Worm (Caenorhabditis elegans) whole organism, midembryonic: ENCODE measurements around the gene egl-19.
"Not testable (repeated sequence)": the region's sequence is repeated elsewhere in the genome, so short reads cannot be mapped to it uniquely, and the experiment has no call there.

ENCODE experiments used
- T22C8.4 ChIP-seq: fragments of 200-800 bp; sonication (Bioruptor generic); IDR thresholded peaks from 2 replicates; pipeline ENCODE4 v1.3.6; 2022; ENCODE audit warnings: missing genetic modification characterization, missing compliant biosample characterization
- cog-1 ChIP-seq: sonication (generic microtip); optimal IDR thresholded peaks from 2 replicates; lab custom pipeline; 2016; ENCODE audit warnings: missing genetic modification characterization, missing compliant biosample characterization
- flt-1 ChIP-seq: fragments of 200-800 bp; sonication (Bioruptor generic); IDR thresholded peaks from 2 replicates; pipeline ENCODE4 v1.3.6; 2022; ENCODE audit warnings: missing genetic modification characterization, missing compliant biosample characterization
- klf-2 ChIP-seq: fragments of 200-800 bp; sonication (Bioruptor generic); conservative IDR thresholded peaks from 2 replicates; pipeline ENCODE4 v1.3.6; 2022; ENCODE audit warnings: missing genetic modification reagents, missing genetic modification characterization, missing compliant biosample characterization
- med-1 ChIP-seq: sonication (generic microtip); optimal IDR thresholded peaks from 2 replicates; lab custom pipeline; 2017; ENCODE audit warnings: missing genetic modification characterization, mild to moderate bottlenecking, missing compliant biosample characterization, antibody characterized with exemption, missing genetic modification reagents; ENCODE audit not compliant: insufficient read depth
- ref-1 ChIP-seq: fragments of 200-800 bp; sonication (Bioruptor generic); conservative IDR thresholded peaks from 2 replicates; pipeline ENCODE4 v1.3.6; 2022; ENCODE audit warnings: missing genetic modification reagents, missing genetic modification characterization, missing compliant biosample characterization
- tab-1 ChIP-seq: fragments of 200-800 bp; sonication (Bioruptor generic); IDR thresholded peaks from 2 replicates; pipeline ENCODE4 v1.3.6; 2022; ENCODE audit warnings: missing genetic modification characterization, missing compliant biosample characterization
- ztf-23 ChIP-seq: fragments of 200-800 bp; sonication (Bioruptor generic); IDR thresholded peaks from 2 replicates; pipeline ENCODE4 v1.3.6; 2022; ENCODE audit warnings: missing genetic modification reagents, missing genetic modification characterization, missing compliant biosample characterization
- ztf-29 ChIP-seq: fragments of 200-800 bp; sonication (Bioruptor generic); IDR thresholded peaks from 2 replicates; pipeline ENCODE4 v1.3.6; 2022; ENCODE audit warnings: missing genetic modification reagents, missing genetic modification characterization, missing compliant biosample characterization

The egl-19 gene

DNA sequence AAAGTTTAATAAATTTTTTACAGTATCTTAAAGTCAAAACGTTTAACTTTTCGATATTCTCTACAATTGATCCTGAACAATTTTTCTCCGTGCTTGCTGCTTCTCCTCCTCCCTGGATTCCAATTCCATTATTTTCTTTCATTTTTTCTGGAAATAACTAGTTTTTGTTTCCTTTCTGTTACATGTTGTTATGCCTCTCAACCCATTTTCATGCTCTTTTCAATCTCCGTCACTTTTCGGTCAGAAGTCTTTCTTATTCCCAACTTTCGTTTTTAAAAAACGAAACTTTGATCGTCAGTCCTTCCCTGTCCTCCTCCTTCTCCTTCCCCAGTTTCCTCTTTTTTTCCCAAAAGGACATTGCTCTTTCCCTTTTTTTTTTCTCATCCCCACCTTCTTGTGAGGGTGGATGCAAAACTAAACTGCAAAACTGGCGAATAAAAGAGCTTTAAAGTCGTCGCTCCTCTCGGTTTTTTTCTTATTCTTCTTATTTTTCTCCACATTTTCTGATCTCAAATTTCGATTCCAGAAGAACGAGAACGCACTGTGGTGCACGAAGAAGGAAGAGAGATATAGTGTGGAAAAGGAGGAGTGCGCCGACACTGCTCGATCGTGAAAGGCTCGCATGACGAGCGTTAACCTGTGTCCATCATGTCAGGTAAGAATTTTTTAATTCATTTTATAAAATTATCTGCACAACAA is at the start of gene egl-19, which contains the start of gene C48A7.16:
Gene egl-19 (plus strand): TSS at position 649 of the 699 bp plus-strand sequence.
Gene C48A7.16 (plus strand): TSS at position 544 of the 699 bp plus-strand sequence.
- no peak for TF ChIP-seq tab-1 (GFP tag; lab: Robert Waterston, UW)
- no peak for TF ChIP-seq flt-1 (GFP tag; lab: Robert Waterston, UW)
- TF ChIP-seq ztf-23 = no peak
- TF ChIP-seq T22C8.4 = no peak
- TF ChIP-seq cog-1 = no peak

DNA sequence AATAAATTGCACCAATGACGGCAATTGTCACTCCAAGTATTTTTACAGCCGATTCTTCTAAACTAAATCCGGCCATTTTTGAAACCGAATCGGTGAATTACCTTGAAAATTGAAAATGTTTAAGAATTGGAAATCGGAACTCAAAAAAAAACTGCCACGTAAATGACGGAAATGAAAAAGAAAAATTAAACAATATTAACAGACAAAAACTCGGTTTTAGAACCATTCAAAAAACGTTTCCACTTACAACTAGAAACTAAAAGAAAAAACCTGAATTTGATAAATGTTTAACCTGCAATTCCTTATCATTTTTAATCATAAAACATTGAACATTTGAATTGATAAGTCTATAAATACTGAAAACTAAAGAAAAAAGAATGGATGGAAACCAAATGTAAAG is 40.4 kb upstream of the egl-19 start, which contains the start of gene Y40C5A.4:
Gene Y40C5A.4 (minus strand): TSS at position 101 of the 400 bp plus-strand sequence.
- not testable (repeated sequence) for TF ChIP-seq ztf-29 (GFP tag; lab: Robert Waterston, UW); cog-1; med-1 (GFP tag; lab: Kevin White, UChicago)

DNA sequence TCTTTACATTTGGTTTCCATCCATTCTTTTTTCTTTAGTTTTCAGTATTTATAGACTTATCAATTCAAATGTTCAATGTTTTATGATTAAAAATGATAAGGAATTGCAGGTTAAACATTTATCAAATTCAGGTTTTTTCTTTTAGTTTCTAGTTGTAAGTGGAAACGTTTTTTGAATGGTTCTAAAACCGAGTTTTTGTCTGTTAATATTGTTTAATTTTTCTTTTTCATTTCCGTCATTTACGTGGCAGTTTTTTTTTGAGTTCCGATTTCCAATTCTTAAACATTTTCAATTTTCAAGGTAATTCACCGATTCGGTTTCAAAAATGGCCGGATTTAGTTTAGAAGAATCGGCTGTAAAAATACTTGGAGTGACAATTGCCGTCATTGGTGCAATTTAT is 30.5 kb upstream of the egl-19 start, which contains the start of gene T12B3.3:
Gene T12B3.3 (plus strand): TSS at position 301 of the 400 bp plus-strand sequence.
- TF ChIP-seq tab-1 (GFP tag; lab: Robert Waterston, UW); T22C8.4; klf-2: not testable (repeated sequence)

DNA sequence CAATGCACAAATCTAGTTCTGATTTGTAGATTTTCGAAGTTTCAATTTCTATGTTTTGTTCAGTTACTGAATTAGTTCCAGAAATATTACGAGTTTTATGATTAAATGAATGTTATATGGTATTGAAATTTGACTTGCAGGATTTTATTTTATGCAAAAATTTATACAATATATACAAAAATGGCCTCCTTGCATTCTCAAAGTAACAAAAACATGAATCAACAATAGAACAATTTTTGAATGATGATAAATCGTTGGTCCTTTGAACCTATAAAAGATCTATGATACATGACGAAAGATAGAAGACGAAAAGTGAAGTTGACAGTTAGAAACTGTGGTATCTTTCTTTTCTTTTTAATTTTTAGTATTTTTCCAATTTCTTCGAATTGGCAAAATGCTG is 28.9 kb upstream of the egl-19 start, which contains the start of gene T12B3.2:
Gene T12B3.2 (plus strand): TSS at position 301 of the 400 bp plus-strand sequence.
- TF ChIP-seq ztf-23 = no peak
- TF ChIP-seq flt-1 (GFP tag; lab: Robert Waterston, UW) = no peak
- TF ChIP-seq tab-1 (GFP tag; lab: Robert Waterston, UW) = no peak
- TF ChIP-seq klf-2 = no peak
- no peak for TF ChIP-seq med-1 (GFP tag; lab: Kevin White, UChicago)
- TF ChIP-seq cog-1 = no peak
- TF ChIP-seq T22C8.4 = no peak
- TF ChIP-seq ref-1 (GFP tag; lab: Robert Waterston, UW) = no peak
- no peak for TF ChIP-seq ztf-29 (GFP tag; lab: Robert Waterston, UW)

- TF ChIP-seq tab-1 (GFP tag; lab: Robert Waterston, UW) = no peak
- no peak for TF ChIP-seq klf-2
- no peak for TF ChIP-seq ztf-23
- no peak for TF ChIP-seq ztf-29 (GFP tag; lab: Robert Waterston, UW)
- TF ChIP-seq T22C8.4 = no peak
- TF ChIP-seq cog-1 = no peak
- TF ChIP-seq flt-1 (GFP tag; lab: Robert Waterston, UW) = no peak
- TF ChIP-seq ref-1 (GFP tag; lab: Robert Waterston, UW) = no peak
- no peak for TF ChIP-seq med-1 (GFP tag; lab: Kevin White, UChicago)
Observed at ce11 chrIV:7381754-7382153, 23.6 kb upstream of the egl-19 start, which contains the start of gene ptp-8. TSS of gene ptp-8 (plus strand) at chrIV:7382054.

ce11 chrIV:7386835-7387551 is 18.4 kb upstream of the egl-19 start:
- TF ChIP-seq tab-1 (GFP tag; lab: Robert Waterston, UW) (no peak), cog-1 (peak; percentile 24), T22C8.4 (no peak), ztf-29 (GFP tag; lab: Robert Waterston, UW) (no peak), med-1 (GFP tag; lab: Kevin White, UChicago) (no peak), klf-2 (no peak), ztf-23 (no peak), ref-1 (GFP tag; lab: Robert Waterston, UW) (no peak), flt-1 (GFP tag; lab: Robert Waterston, UW) (no peak)

DNA sequence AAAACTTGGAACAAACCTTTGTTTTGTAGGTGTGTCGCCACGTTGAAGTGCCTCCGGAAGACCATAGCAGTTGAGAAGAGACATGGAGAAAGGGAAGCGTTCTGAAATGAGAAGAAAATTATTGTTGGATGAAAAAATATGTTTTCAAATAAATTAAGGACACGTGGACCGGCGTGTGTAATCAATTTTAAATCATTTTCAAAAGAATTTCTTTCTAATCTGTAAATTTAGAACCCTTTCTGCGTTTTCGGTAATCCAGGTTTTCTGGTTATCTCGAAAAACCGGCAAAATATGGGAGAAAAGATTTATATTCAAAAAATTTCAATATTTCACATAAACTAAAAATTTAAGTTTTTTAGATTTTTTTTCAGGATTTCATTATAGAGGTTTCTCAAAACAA is 16.5 kb upstream of the egl-19 start, which contains the start of gene mob-3:
Gene mob-3 (minus strand): TSS at position 101 of the 400 bp plus-strand sequence.
- no peak for TF ChIP-seq ztf-29 (GFP tag; lab: Robert Waterston, UW)
- no peak for TF ChIP-seq T22C8.4
- no peak for TF ChIP-seq ztf-23
- TF ChIP-seq ref-1 (GFP tag; lab: Robert Waterston, UW) = no peak
- no peak for TF ChIP-seq tab-1 (GFP tag; lab: Robert Waterston, UW)
- TF ChIP-seq med-1 (GFP tag; lab: Kevin White, UChicago) = no peak
- no peak for TF ChIP-seq klf-2

ce11 chrIV:7389719-7390118 is 15.7 kb upstream of the egl-19 start:
- TF ChIP-seq flt-1 (GFP tag; lab: Robert Waterston, UW) (no peak), ztf-23 (no peak), ztf-29 (GFP tag; lab: Robert Waterston, UW) (no peak), T22C8.4 (no peak), ref-1 (GFP tag; lab: Robert Waterston, UW) (no peak), tab-1 (GFP tag; lab: Robert Waterston, UW) (no peak), klf-2 (no peak), cog-1 (no peak), med-1 (GFP tag; lab: Kevin White, UChicago) (no peak)

ce11 chrIV:7390126-7390766 is 15.1 kb upstream of the egl-19 start:
- TF ChIP-seq cog-1 (no peak), med-1 (GFP tag; lab: Kevin White, UChicago) (no peak), ref-1 (GFP tag; lab: Robert Waterston, UW) (no peak), ztf-23 (no peak), ztf-29 (GFP tag; lab: Robert Waterston, UW) (no peak), klf-2 (no peak), tab-1 (GFP tag; lab: Robert Waterston, UW) (no peak), T22C8.4 (no peak), flt-1 (GFP tag; lab: Robert Waterston, UW) (no peak)
